Worm (Caenorhabditis elegans): ENCODE data around the gene nas-32.

nas-32 gene

ce11 chrV:899087-899486 is at the start of gene nas-32:
Gene nas-32, minus strand, starts transcription at chrV:899187.
- TF ChIP-seq blmp-1 (tag; optimal IDR thresholded peaks at IDR 0.05; ENCODE audit: insufficient read depth) (no peak), ceh-16 (tag; optimal IDR thresholded peaks at IDR 0.05) (no peak), nhr-25 (tag; optimal IDR thresholded peaks at IDR 0.05) (no peak), zag-1 (tag; optimal IDR thresholded peaks at IDR 0.05) (no peak), sma-3 (GFP tag; optimal IDR thresholded peaks at IDR 0.05) (no peak), mbf-1 (tag; optimal IDR thresholded peaks at IDR 0.05) (no peak), ceh-82 (tag; optimal IDR thresholded peaks at IDR 0.05) (no peak), nhr-77 (tag; optimal IDR thresholded peaks at IDR 0.05) (no peak), ztf-1 (GFP tag; conservative IDR thresholded peaks at IDR 0.05) (no peak), mdl-1 (tag; optimal IDR thresholded peaks at IDR 0.05) (no peak), nhr-10 (tag; optimal IDR thresholded peaks at IDR 0.05) (no peak), elt-1 (tag; optimal IDR thresholded peaks at IDR 0.05) (no peak), elt-3 (tag; optimal IDR thresholded peaks at IDR 0.05) (no peak), R02D3.7 (tag; optimal IDR thresholded peaks at IDR 0.05) (no peak)

- TF ChIP-seq nhr-11 (tag; optimal IDR thresholded peaks at IDR 0.05) (no peak), unc-39 (tag; optimal IDR thresholded peaks at IDR 0.05) (no peak), sma-3 (GFP tag; optimal IDR thresholded peaks at IDR 0.05) (no peak)
Observed at ce11 chrV:945828-946227, 46.8 kb upstream of the nas-32 start.

ce11 chrV:945144-945543 is 46.2 kb upstream of the nas-32 start, which contains the start of gene Y50D4C.3:
Gene Y50D4C.3, minus strand, starts transcription at chrV:945244.
- no peak for TF ChIP-seq nhr-12 (tag; optimal IDR thresholded peaks at IDR 0.05)
- no peak for TF ChIP-seq elt-3 (tag; optimal IDR thresholded peaks at IDR 0.05)
- no peak for TF ChIP-seq ama-1 (optimal IDR thresholded peaks at IDR 0.05)
- TF ChIP-seq mdl-1 (tag; optimal IDR thresholded peaks at IDR 0.05) = no peak
- TF ChIP-seq alr-1 (tag; optimal IDR thresholded peaks at IDR 0.05) = no peak
- no peak for TF ChIP-seq nhr-237 (tag; optimal IDR thresholded peaks at IDR 0.05)
- TF ChIP-seq snpc-4 (tag; optimal IDR thresholded peaks at IDR 0.05) = no peak

ce11 chrV:942556-942955 is 43.6 kb upstream of the nas-32 start:
- TF ChIP-seq skn-1 (tag; optimal IDR thresholded peaks at IDR 0.05) (no peak), unc-39 (tag; optimal IDR thresholded peaks at IDR 0.05) (no peak), Y55F3AM.14 (GFP tag; optimal IDR thresholded peaks at IDR 0.05) (no peak), alr-1 (tag; optimal IDR thresholded peaks at IDR 0.05) (no peak), sma-3 (GFP tag; optimal IDR thresholded peaks at IDR 0.05) (no peak)

- TF ChIP-seq R02D3.7 (tag; optimal IDR thresholded peaks at IDR 0.05) (no peak), crh-2 (tag; optimal IDR thresholded peaks at IDR 0.05) (no peak), elt-1 (tag; optimal IDR thresholded peaks at IDR 0.05) (no peak), nhr-23 (tag; optimal IDR thresholded peaks at IDR 0.05) (no peak)
Observed at ce11 chrV:939341-939740, 40.4 kb upstream of the nas-32 start.

ce11 chrV:917488-917887 is 18.5 kb upstream of the nas-32 start, which contains the start of gene H24K24.2:
Gene H24K24.2, plus strand, starts transcription at chrV:917788.
- TF ChIP-seq peb-1 (tag; optimal IDR thresholded peaks at IDR 0.05) (no peak), aly-2 (tag; optimal IDR thresholded peaks at IDR 0.05) (no peak), lin-13 (GFP tag; optimal IDR thresholded peaks at IDR 0.05) (no peak), unc-62 (GFP tag; optimal IDR thresholded peaks at IDR 0.05) (no peak), fos-1 (tag; optimal IDR thresholded peaks at IDR 0.05) (no peak), unc-55 (GFP tag; optimal IDR thresholded peaks at IDR 0.05) (no peak), nhr-237 (tag; optimal IDR thresholded peaks at IDR 0.05) (no peak), nhr-11 (tag; optimal IDR thresholded peaks at IDR 0.05) (no peak), egl-27 (tag; optimal IDR thresholded peaks at IDR 0.05) (no peak), skn-1 (tag; optimal IDR thresholded peaks at IDR 0.05) (no peak), sma-9 (GFP tag; optimal IDR thresholded peaks at IDR 0.05) (no peak), sma-9 (tag; optimal IDR thresholded peaks at IDR 0.05) (no peak), Y55F3AM.14 (GFP tag; optimal IDR thresholded peaks at IDR 0.05) (no peak), ceh-82 (tag; optimal IDR thresholded peaks at IDR 0.05) (no peak), sma-3 (GFP tag; optimal IDR thresholded peaks at IDR 0.05) (no peak), nhr-21 (tag; optimal IDR thresholded peaks at IDR 0.05) (no peak), elt-1 (tag; optimal IDR thresholded peaks at IDR 0.05) (no peak), alr-1 (tag; optimal IDR thresholded peaks at IDR 0.05) (no peak), nhr-10 (tag; optimal IDR thresholded peaks at IDR 0.05) (no peak)
